Worm (Caenorhabditis elegans) whole organism, early embryonic: ENCODE data around the gene C52A11.3.

ENCODE experiments used
- B0310.2 ChIP-seq: sonication (generic microtip); optimal IDR thresholded peaks from 2 replicates; lab custom pipeline; 2016; ENCODE audit warnings: mild to moderate bottlenecking, missing genetic modification characterization, missing compliant biosample characterization
- F13C5.2 ChIP-seq: sonication (generic microtip); optimal IDR thresholded peaks from 2 replicates; lab custom pipeline; 2017; ENCODE audit warnings: mild to moderate bottlenecking, missing genetic modification characterization, inconsistent platforms, missing compliant biosample characterization
- aly-1 ChIP-seq: sonication (generic microtip); optimal IDR thresholded peaks from 2 replicates; lab custom pipeline; 2016; ENCODE audit warnings: missing genetic modification characterization, missing compliant biosample characterization
- ama-1 ChIP-seq: fragments of 150-350 bp; optimal IDR thresholded peaks from 2 replicates; lab custom pipeline; 2014
- ceh-13 ChIP-seq: fragments of 200-800 bp; sonication (Bioruptor generic); optimal IDR thresholded peaks from 2 replicates; lab custom pipeline; 2018; ENCODE audit warnings: mild to moderate bottlenecking, missing genetic modification characterization, missing compliant biosample characterization
- ceh-36 ChIP-seq: sonication (generic microtip); optimal IDR thresholded peaks from 2 replicates; lab custom pipeline; 2016; ENCODE audit warnings: missing genetic modification characterization, inconsistent platforms, missing compliant biosample characterization
- ets-7 ChIP-seq: sonication (generic microtip); optimal IDR thresholded peaks from 2 replicates; lab custom pipeline; 2016; ENCODE audit warnings: missing genotype, missing genetic modification characterization, missing compliant biosample characterization
- flt-1 ChIP-seq: fragments of 200-800 bp; sonication (Bioruptor generic); IDR thresholded peaks from 2 replicates; pipeline ENCODE4 v1.3.6; 2022; ENCODE audit warnings: missing genetic modification characterization, missing compliant biosample characterization
- hmbx-1 ChIP-seq: sonication (generic microtip); optimal IDR thresholded peaks from 2 replicates; lab custom pipeline; 2016; ENCODE audit warnings: mild to moderate bottlenecking, missing genetic modification characterization, missing compliant biosample characterization
- hmg-4 ChIP-seq: fragments of 200-800 bp; sonication (Bioruptor generic); optimal IDR thresholded peaks from 2 replicates; lab custom pipeline; 2018; ENCODE audit warnings: mild to moderate bottlenecking, missing genetic modification characterization, missing compliant biosample characterization
- hnd-1 ChIP-seq: sonication (generic microtip); optimal IDR thresholded peaks from 2 replicates; lab custom pipeline; 2016; ENCODE audit warnings: missing genetic modification characterization, missing compliant biosample characterization
- pes-1 ChIP-seq: fragments of 200-800 bp; sonication (Bioruptor generic); IDR thresholded peaks from 2 replicates; pipeline ENCODE4 v1.3.6; 2022; ENCODE audit warnings: missing genetic modification reagents, missing genetic modification characterization, missing compliant biosample characterization
- scrt-1 ChIP-seq: fragments of 200-800 bp; sonication (Bioruptor generic); IDR thresholded peaks from 2 replicates; pipeline ENCODE4 v1.3.6; 2022; ENCODE audit warnings: missing genetic modification characterization, missing compliant biosample characterization
- sea-1 ChIP-seq: fragments of 200-800 bp; sonication (Bioruptor generic); conservative IDR thresholded peaks from 2 replicates; pipeline ENCODE4 v1.3.6; 2022; ENCODE audit warnings: missing genetic modification characterization, missing compliant biosample characterization
- tbx-11 ChIP-seq: fragments of 200-800 bp; sonication (Bioruptor generic); IDR thresholded peaks from 2 replicates; pipeline ENCODE4 v1.3.6; 2022; ENCODE audit warnings: missing genetic modification characterization, missing compliant biosample characterization
- tbx-37 ChIP-seq: fragments of 200-800 bp; sonication (Bioruptor generic); conservative IDR thresholded peaks from 2 replicates; pipeline ENCODE4 v1.3.6; 2022; ENCODE audit warnings: missing genetic modification reagents, missing genetic modification characterization, missing compliant biosample characterization
- tra-4 ChIP-seq: sonication (generic microtip); optimal IDR thresholded peaks from 2 replicates; lab custom pipeline; 2017; ENCODE audit warnings: missing genetic modification characterization, missing compliant biosample characterization

C52A11.3 gene

DNA sequence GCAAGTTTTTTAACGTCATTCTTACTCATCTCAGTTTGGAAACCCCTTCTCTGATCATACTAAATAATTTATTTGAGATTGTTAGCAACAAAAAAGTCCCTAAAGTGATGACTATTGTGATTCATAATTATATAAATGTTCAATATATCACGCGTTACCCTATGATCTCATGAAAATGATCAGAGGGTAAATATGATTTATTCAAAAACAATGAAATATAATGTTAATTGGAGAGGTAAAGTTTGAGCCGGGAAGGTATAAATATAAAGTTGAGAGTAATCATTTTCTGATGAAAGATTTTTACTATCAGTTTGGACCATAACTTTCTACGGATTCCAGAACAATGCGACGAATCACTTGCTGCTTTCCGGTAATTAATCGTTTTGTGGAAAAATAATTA lies at the start of gene C52A11.3:
Gene C52A11.3, plus strand, starts transcription at position 301 of the 400 bp plus-strand sequence.
- TF ChIP-seq tbx-37 (GFP tag; lab: Robert Waterston, UW) (no peak), B0310.2 (tag; lab: Kevin White, UChicago) (no peak), aly-1 (tag; lab: Kevin White, UChicago) (no peak), pes-1 (no peak), hnd-1 (tag; lab: Kevin White, UChicago) (no peak), tbx-11 (GFP tag; lab: Robert Waterston, UW) (no peak), hmg-4 (no peak), scrt-1 (no peak), F13C5.2 (no peak), ceh-36 (tag; lab: Kevin White, UChicago) (no peak), ama-1 (lab: Kevin White, UChicago) (no peak), ets-7 (tag; lab: Kevin White, UChicago) (no peak), hmbx-1 (no peak), tra-4 (no peak), flt-1 (GFP tag; lab: Robert Waterston, UW) (no peak), ceh-13 (GFP tag; lab: Kevin White, UChicago) (no peak)

DNA sequence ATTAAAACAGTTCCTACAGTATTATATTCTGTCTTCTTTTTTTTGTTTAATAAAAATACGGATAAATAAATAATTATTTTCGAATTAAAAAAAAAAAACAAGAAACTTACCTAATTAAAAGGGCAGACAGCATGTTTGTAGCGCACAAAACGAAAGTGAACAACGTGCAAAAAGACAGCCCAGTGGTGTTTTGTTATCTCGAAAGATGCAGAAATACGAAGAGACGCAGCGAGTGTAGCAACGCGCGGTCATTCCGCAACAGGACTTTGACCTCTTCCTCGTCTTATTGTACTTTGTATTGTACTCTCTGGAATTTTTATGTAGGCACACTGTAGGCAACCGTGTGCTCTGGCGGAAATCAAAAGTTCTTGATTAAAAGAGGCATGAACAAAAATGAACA lies 43.5 kb upstream of the C52A11.3 start, which contains the start of gene gbh-1:
Gene gbh-1, minus strand, starts transcription at position 149 of the 400 bp plus-strand sequence.
- TF ChIP-seq hmg-4 (no peak), tbx-37 (GFP tag; lab: Robert Waterston, UW) (no peak)

DNA sequence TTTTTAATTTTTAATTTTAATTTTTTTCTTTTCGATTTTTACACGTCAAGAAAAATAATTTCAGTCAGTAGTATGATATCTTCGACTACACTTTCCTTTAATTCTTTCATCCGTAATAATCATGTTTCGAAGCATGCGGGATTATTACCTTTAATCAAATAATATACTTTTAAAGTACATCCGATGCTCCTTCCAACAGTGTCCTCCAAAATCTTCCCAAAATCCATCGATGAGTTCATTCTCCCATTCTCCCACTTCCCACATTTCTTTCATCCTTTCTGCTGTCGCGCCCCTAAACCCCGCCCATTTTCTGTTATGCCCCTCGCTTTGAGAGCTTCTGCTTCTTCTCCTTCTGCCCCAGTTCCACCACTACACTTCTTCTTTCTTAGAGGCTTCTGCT lies 42.4 kb upstream of the C52A11.3 start, which contains the start of gene lgc-57:
Gene lgc-57, plus strand, starts transcription at position 301 of the 400 bp plus-strand sequence.
- TF ChIP-seq flt-1 (GFP tag; lab: Robert Waterston, UW) (no peak), F13C5.2 (no peak), ceh-36 (tag; lab: Kevin White, UChicago) (no peak), aly-1 (tag; lab: Kevin White, UChicago) (no peak), ets-7 (tag; lab: Kevin White, UChicago) (no peak), pes-1 (no peak), B0310.2 (tag; lab: Kevin White, UChicago) (no peak), tbx-37 (GFP tag; lab: Robert Waterston, UW) (no peak), hmg-4 (no peak), ceh-13 (GFP tag; lab: Kevin White, UChicago) (no peak)

DNA sequence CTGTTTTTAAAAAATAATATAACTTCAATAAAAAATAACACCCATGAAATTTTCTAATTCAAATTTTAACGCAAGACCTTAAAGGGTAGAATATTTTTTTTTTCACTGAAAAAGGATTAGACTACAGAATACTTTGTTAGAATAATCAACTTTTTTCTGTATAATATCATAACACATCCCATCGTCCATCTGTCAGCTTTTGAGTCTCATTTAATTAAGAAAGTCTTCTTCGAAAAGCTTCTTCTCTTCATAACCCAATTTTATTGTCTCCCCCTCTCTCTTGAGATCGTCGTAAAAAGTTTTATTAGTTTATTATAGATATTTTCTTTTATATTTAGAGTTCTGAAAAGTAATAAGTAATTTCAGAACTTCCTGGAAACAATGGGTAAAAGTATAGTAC lies 41.1 kb upstream of the C52A11.3 start:
- TF ChIP-seq ama-1 (lab: Kevin White, UChicago) = no peak
- TF ChIP-seq hmbx-1 = no peak
- TF ChIP-seq F13C5.2 = no peak
- TF ChIP-seq ets-7 (tag; lab: Kevin White, UChicago) = no peak
- TF ChIP-seq ceh-13 (GFP tag; lab: Kevin White, UChicago) = no peak
- no peak for TF ChIP-seq ceh-36 (tag; lab: Kevin White, UChicago)
- TF ChIP-seq B0310.2 (tag; lab: Kevin White, UChicago) = no peak
- TF ChIP-seq tbx-11 (GFP tag; lab: Robert Waterston, UW) = no peak
- no peak for TF ChIP-seq flt-1 (GFP tag; lab: Robert Waterston, UW)
- TF ChIP-seq pes-1 = no peak
- TF ChIP-seq sea-1 (GFP tag; lab: Robert Waterston, UW) = no peak
- no peak for TF ChIP-seq hmg-4
- no peak for TF ChIP-seq tbx-37 (GFP tag; lab: Robert Waterston, UW)
- no peak for TF ChIP-seq aly-1 (tag; lab: Kevin White, UChicago)
- TF ChIP-seq tra-4 = no peak
- TF ChIP-seq hnd-1 (tag; lab: Kevin White, UChicago) = no peak

DNA sequence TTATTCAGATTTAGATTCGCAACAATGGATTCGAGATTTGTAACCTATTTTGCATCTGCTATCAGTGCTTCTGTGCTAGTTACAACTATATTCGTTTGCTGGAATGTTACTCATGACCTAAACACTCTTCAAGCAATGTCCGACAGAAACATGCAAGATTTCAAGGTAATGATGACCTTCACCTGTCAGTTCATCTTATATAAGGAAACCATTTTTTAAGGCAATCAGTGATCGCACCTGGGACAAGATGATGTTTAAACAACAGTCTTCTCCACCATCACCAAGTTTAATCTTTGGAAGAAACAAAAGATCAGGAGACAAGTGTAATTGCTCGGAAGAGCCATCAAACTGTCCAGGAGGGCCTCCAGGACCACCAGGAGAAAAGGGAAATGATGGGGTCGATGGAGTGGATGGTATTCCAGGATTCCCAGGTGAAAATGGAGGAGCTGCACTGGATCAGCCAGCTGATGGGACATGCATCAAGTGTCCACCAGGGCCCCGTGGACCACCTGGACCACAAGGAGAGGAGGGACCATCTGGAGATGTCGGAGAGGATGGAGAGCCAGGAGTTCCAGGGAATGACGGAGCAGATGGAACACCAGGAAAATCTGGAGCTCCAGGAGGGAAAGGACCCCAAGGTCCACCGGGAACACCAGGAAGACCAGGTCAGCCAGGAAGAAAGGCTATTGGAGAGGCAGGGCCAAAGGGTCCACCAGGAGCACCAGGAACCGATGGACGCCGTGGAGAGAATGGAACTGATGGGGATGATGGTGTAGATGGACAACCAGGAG lies 33.4 kb upstream of the C52A11.3 start, which contains the start of gene col-79:
Gene col-79, plus strand, starts transcription at position 20 of the 791 bp plus-strand sequence.
- TF ChIP-seq B0310.2 (tag; lab: Kevin White, UChicago) (no peak), ama-1 (lab: Kevin White, UChicago) (no peak), ceh-13 (GFP tag; lab: Kevin White, UChicago) (no peak), tbx-37 (GFP tag; lab: Robert Waterston, UW) (no peak), sea-1 (GFP tag; lab: Robert Waterston, UW) (no peak), pes-1 (no peak), tra-4 (no peak), hmg-4 (no peak), tbx-11 (GFP tag; lab: Robert Waterston, UW) (no peak), aly-1 (tag; lab: Kevin White, UChicago) (no peak), ceh-36 (tag; lab: Kevin White, UChicago) (no peak), ets-7 (tag; lab: Kevin White, UChicago) (no peak), hnd-1 (tag; lab: Kevin White, UChicago) (no peak), flt-1 (GFP tag; lab: Robert Waterston, UW) (no peak), hmbx-1 (no peak), F13C5.2 (no peak), scrt-1 (no peak)

DNA sequence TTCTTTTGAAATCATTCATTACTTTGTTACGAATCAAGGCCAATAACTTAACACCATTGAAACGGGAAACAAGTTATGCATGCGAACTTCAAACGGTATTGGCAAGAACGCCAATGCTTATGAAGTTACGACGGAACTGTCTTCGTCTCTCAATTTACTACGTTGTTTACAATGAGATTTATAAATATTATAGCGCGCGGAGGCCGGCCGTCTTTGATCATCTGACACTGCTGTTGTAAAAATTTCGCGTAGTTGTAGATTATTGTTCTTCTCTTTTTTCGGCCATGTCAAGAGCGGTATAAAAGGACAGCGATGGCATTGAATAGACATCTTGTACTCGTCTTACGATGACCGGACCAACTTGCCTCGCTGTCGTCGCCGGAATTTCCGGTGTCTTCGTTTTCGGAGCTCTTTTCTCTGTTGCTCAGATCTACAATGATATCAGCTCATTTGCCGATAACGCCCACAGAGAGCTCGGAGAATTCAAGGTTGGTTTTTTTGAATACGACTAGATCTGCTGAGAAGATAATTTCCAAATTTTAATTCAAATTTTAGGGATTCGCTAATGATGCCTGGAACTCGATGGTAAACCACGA lies 32.5 kb upstream of the C52A11.3 start, which contains the start of gene col-39:
Gene col-39, plus strand, starts transcription at position 342 of the 596 bp plus-strand sequence.
- TF ChIP-seq pes-1 (no peak), ceh-36 (tag; lab: Kevin White, UChicago) (no peak), sea-1 (GFP tag; lab: Robert Waterston, UW) (no peak), ama-1 (lab: Kevin White, UChicago) (no peak), tra-4 (no peak), ets-7 (tag; lab: Kevin White, UChicago) (no peak)
